Worm (Caenorhabditis elegans) whole organism, mixed stage, embryonic: ENCODE data around the gene faah-2.

Experiments
- blmp-1 ChIP-seq: fragments of 150-350 bp; optimal IDR thresholded peaks from 2 replicates; lab custom pipeline; 2014; ENCODE audit warnings: missing biosample characterization, missing genetic modification characterization
- cnd-1 ChIP-seq: fragments of 200-800 bp; sonication (Bioruptor generic); optimal IDR thresholded peaks from 2 replicates; lab custom pipeline; 2018; ENCODE audit warnings: mild to moderate bottlenecking, missing genetic modification characterization, missing compliant biosample characterization
- elt-1 ChIP-seq: sonication (generic microtip); optimal IDR thresholded peaks from 2 replicates; lab custom pipeline; 2017; ENCODE audit warnings: missing genetic modification characterization, mild to moderate bottlenecking, missing compliant biosample characterization, antibody characterized with exemption, moderate library complexity, borderline replicate concordance; ENCODE audit not compliant: insufficient read depth
- ham-2 ChIP-seq: fragments of 200-800 bp; sonication (Bioruptor generic); optimal IDR thresholded peaks from 2 replicates; lab custom pipeline; 2018; ENCODE audit warnings: mild to moderate bottlenecking, missing genetic modification characterization, missing compliant biosample characterization
- lin-32 ChIP-seq: fragments of 200-800 bp; sonication (Bioruptor generic); optimal IDR thresholded peaks from 2 replicates; lab custom pipeline; 2018; ENCODE audit warnings: mild to moderate bottlenecking, missing genetic modification characterization, missing compliant biosample characterization
- mep-1 ChIP-seq: fragments of 150-350 bp; optimal IDR thresholded peaks from 2 replicates; lab custom pipeline; 2017; ENCODE audit warnings: missing biosample characterization, missing genetic modification reagents, missing genetic modification characterization, inconsistent platforms
- mls-2 ChIP-seq: sonication (generic microtip); optimal IDR thresholded peaks from 2 replicates; lab custom pipeline; 2016; ENCODE audit warnings: mild to moderate bottlenecking, missing genetic modification characterization, moderate library complexity, missing compliant biosample characterization
- nhr-237 ChIP-seq: fragments of 150-350 bp; optimal IDR thresholded peaks from 2 replicates; lab custom pipeline; 2014; ENCODE audit warnings: missing biosample characterization, missing genetic modification characterization

DNA sequence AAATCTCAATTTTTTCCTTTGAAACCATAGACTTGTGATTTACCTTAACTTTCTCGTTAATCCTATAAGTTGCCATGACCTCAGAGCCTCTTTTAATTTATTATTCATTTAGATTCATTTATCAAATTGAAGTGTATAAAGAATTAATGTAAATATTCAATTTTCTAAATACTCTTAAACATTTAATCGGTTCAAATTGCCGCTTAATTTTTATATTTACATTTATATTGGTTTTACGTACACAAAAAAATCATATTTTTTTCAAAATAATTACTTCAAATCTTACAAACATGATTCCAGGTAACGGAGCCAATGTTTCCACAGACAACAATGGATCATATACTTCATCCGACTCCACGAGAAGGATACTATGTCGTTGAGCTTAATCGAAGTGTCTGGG is 3.8 kb upstream of the faah-2 start, which contains the start of gene pmk-1:
- TF ChIP-seq elt-1 (no peak), cnd-1 (tag; lab: Kevin White, UChicago) (no peak), blmp-1 (tag; lab: Kevin White, UChicago) (no peak), nhr-237 (tag; lab: Kevin White, UChicago) (no peak), ham-2 (no peak), mep-1 (tag; lab: Kevin White, UChicago) (no peak), lin-32 (GFP tag; lab: Kevin White, UChicago) (no peak), mls-2 (tag; lab: Kevin White, UChicago) (no peak)
